Worm (Caenorhabditis elegans) whole organism, young adult: ENCODE data around the gene clec-138.

ENCODE experiments used
- C06A6.2 ChIP-seq: fragments of 200-800 bp; sonication (Bioruptor generic); conservative IDR thresholded peaks from 2 replicates; pipeline ENCODE4 v1.3.6; 2022; ENCODE audit warnings: missing genetic modification characterization, missing compliant biosample characterization
- F23B12.7 ChIP-seq: sonication (generic microtip); optimal IDR thresholded peaks from 2 replicates; lab custom pipeline; 2017; ENCODE audit warnings: missing genetic modification characterization, mild to moderate bottlenecking, missing compliant biosample characterization, antibody characterized with exemption, moderate library complexity; ENCODE audit not compliant: insufficient read depth
- F37B4.10 ChIP-seq: fragments of 200-800 bp; sonication (Bioruptor generic); IDR thresholded peaks from 2 replicates; pipeline ENCODE4 v1.3.6; 2022; ENCODE audit warnings: missing genetic modification characterization, missing compliant biosample characterization
- F49E8.2 ChIP-seq: sonication (generic microtip); optimal IDR thresholded peaks from 3 replicates; lab custom pipeline; 2017; ENCODE audit warnings: missing genetic modification characterization, mild to moderate bottlenecking, missing compliant biosample characterization, antibody characterized with exemption, moderate library complexity; ENCODE audit not compliant: insufficient read depth
- F52B5.7 ChIP-seq: sonication (generic microtip); optimal IDR thresholded peaks from 2 replicates; lab custom pipeline; 2016; ENCODE audit warnings: mild to moderate bottlenecking, missing genetic modification characterization, missing compliant biosample characterization
- F57A8.1 ChIP-seq: fragments of 200-800 bp; sonication (Bioruptor generic); optimal IDR thresholded peaks from 2 replicates; lab custom pipeline; 2018; ENCODE audit warnings: mild to moderate bottlenecking, missing genetic modification characterization, moderate library complexity, missing compliant biosample characterization
- F57C9.4 ChIP-seq: sonication (generic microtip); optimal IDR thresholded peaks from 2 replicates; lab custom pipeline; 2017; ENCODE audit warnings: mild to moderate bottlenecking, missing genetic modification characterization, missing compliant biosample characterization
- K12H6.12 ChIP-seq: fragments of 200-800 bp; sonication (Bioruptor generic); optimal IDR thresholded peaks from 2 replicates; lab custom pipeline; 2018; ENCODE audit warnings: mild to moderate bottlenecking, missing genetic modification characterization, missing compliant biosample characterization
- T26A5.8 ChIP-seq: sonication (generic microtip); optimal IDR thresholded peaks from 2 replicates; lab custom pipeline; 2016; ENCODE audit warnings: missing genetic modification characterization, missing compliant biosample characterization
- Y79H2A.3 ChIP-seq: fragments of 200-800 bp; sonication (Bioruptor generic); conservative IDR thresholded peaks from 2 replicates; pipeline ENCODE4 v1.3.6; 2022; ENCODE audit warnings: missing genetic modification reagents, missing genetic modification characterization, missing compliant biosample characterization
- athp-1 ChIP-seq: sonication (generic microtip); optimal IDR thresholded peaks from 2 replicates; lab custom pipeline; 2017; ENCODE audit warnings: mild to moderate bottlenecking, missing genetic modification characterization, missing compliant biosample characterization
- cebp-1 ChIP-seq, 2 experiments: fragments of 200-800 bp in 1 of 2; sonication (Bioruptor generic) in 1 of 2; sonication (generic microtip) in 1 of 2; IDR thresholded peaks in 1 of 2; optimal IDR thresholded peaks in 1 of 2; 2 replicates each; pipeline versions ENCODE4 v1.3.6 to Lab custom; 2017 to 2022; ENCODE audit warnings: missing compliant biosample characterization in 2 of 2, missing genetic modification characterization in 2 of 2, mild to moderate bottlenecking in 1 of 2, missing genetic modification reagents in 1 of 2, moderate library complexity in 1 of 2
- ceh-58 ChIP-seq: fragments of 200-800 bp; sonication (Bioruptor generic); IDR thresholded peaks from 2 replicates; pipeline ENCODE4 v1.3.6; 2022; ENCODE audit warnings: missing genetic modification characterization, missing compliant biosample characterization
- chd-7 ChIP-seq: sonication (generic microtip); optimal IDR thresholded peaks from 2 replicates; lab custom pipeline; 2016; ENCODE audit warnings: mild to moderate bottlenecking, missing genetic modification characterization, moderate library complexity, missing compliant biosample characterization
- dox-1 ChIP-seq: fragments of 200-800 bp; sonication (Bioruptor generic); IDR thresholded peaks from 2 replicates; pipeline ENCODE4 v1.3.6; 2022; ENCODE audit warnings: missing genetic modification reagents, missing genetic modification characterization, missing compliant biosample characterization
- dpl-1 ChIP-seq: fragments of 150-350 bp; optimal IDR thresholded peaks from 2 replicates; lab custom pipeline; 2014; ENCODE audit warnings: missing biosample characterization, missing genetic modification reagents, missing genetic modification characterization
- egl-18 ChIP-seq: fragments of 200-800 bp; sonication (Bioruptor generic); IDR thresholded peaks from 2 replicates; pipeline ENCODE4 v1.3.6; 2022; ENCODE audit warnings: missing genetic modification reagents, missing genetic modification characterization, missing compliant biosample characterization
- hmg-1.2 ChIP-seq: fragments of 200-800 bp; sonication (Bioruptor generic); IDR thresholded peaks from 2 replicates; pipeline ENCODE4 v1.3.6; 2022; ENCODE audit warnings: missing genetic modification reagents, missing genetic modification characterization, missing compliant biosample characterization
- lin-40 ChIP-seq: sonication (generic microtip); optimal IDR thresholded peaks from 2 replicates; lab custom pipeline; 2016; ENCODE audit warnings: missing genetic modification characterization, mild to moderate bottlenecking, missing compliant biosample characterization, missing genotype, missing genetic modification reagents
- lir-1 ChIP-seq: fragments of 200-800 bp; sonication (Bioruptor generic); conservative IDR thresholded peaks from 2 replicates; pipeline ENCODE4 v1.3.6; 2022; ENCODE audit warnings: missing genetic modification reagents, missing genetic modification characterization, missing compliant biosample characterization
- lsy-27 ChIP-seq: sonication (generic microtip); optimal IDR thresholded peaks from 2 replicates; lab custom pipeline; 2017; ENCODE audit warnings: missing genetic modification characterization, mild to moderate bottlenecking, missing compliant biosample characterization, antibody characterized with exemption, missing genotype, borderline replicate concordance; ENCODE audit not compliant: insufficient read depth
- madf-10 ChIP-seq: sonication (generic microtip); optimal IDR thresholded peaks from 2 replicates; lab custom pipeline; 2016; ENCODE audit warnings: mild to moderate bottlenecking, missing genetic modification characterization, missing compliant biosample characterization
- mes-4 ChIP-seq: sonication (generic microtip); optimal IDR thresholded peaks from 2 replicates; lab custom pipeline; 2016; ENCODE audit warnings: missing genotype, missing genetic modification characterization, missing compliant biosample characterization
- nfya-2 ChIP-seq: fragments of 200-800 bp; sonication (Bioruptor generic); IDR thresholded peaks from 2 replicates; pipeline ENCODE4 v1.3.6; 2022; ENCODE audit warnings: missing genetic modification reagents, missing genetic modification characterization, missing compliant biosample characterization
- rpc-1 ChIP-seq, 2 experiments: fragments of 150-350 bp in 1 of 2; sonication (generic microtip) in 1 of 2; optimal IDR thresholded peaks; 2 replicates each; lab custom pipeline; 2014 to 2018; ENCODE audit warnings: missing biosample characterization in 1 of 2, missing genetic modification characterization in 1 of 2, missing genetic modification reagents in 1 of 2, missing genotype in 1 of 2
- sdz-38 ChIP-seq: sonication (generic microtip); optimal IDR thresholded peaks from 2 replicates; lab custom pipeline; 2016; ENCODE audit warnings: missing genotype, missing genetic modification characterization, missing compliant biosample characterization
- tbx-9 ChIP-seq: sonication (generic microtip); optimal IDR thresholded peaks from 2 replicates; lab custom pipeline; 2016; ENCODE audit warnings: borderline replicate concordance, missing genetic modification characterization, inconsistent platforms, missing compliant biosample characterization
- tlf-1 ChIP-seq: fragments of 200-800 bp; sonication (Bioruptor generic); optimal IDR thresholded peaks from 2 replicates; lab custom pipeline; 2018; ENCODE audit warnings: mild to moderate bottlenecking, missing genetic modification characterization, missing compliant biosample characterization
- unc-130 ChIP-seq: sonication (generic microtip); optimal IDR thresholded peaks from 2 replicates; lab custom pipeline; 2016; ENCODE audit warnings: missing genetic modification reagents, missing genetic modification characterization, missing compliant biosample characterization
- unc-62 ChIP-seq: fragments of 150-350 bp; optimal IDR thresholded peaks from 2 replicates; lab custom pipeline; 2014; ENCODE audit warnings: missing biosample characterization, missing genetic modification reagents, missing genetic modification characterization
- zfh-2 ChIP-seq: fragments of 200-800 bp; sonication (Bioruptor generic); conservative IDR thresholded peaks from 2 replicates; pipeline ENCODE4 v1.3.6; 2022; ENCODE audit warnings: missing genetic modification reagents, missing genetic modification characterization, missing compliant biosample characterization
- ztf-22 ChIP-seq: fragments of 200-800 bp; sonication (Bioruptor generic); optimal IDR thresholded peaks from 2 replicates; lab custom pipeline; 2018; ENCODE audit warnings: mild to moderate bottlenecking, missing genetic modification characterization, moderate library complexity, missing compliant biosample characterization
- ztf-26 ChIP-seq: sonication (generic microtip); optimal IDR thresholded peaks from 2 replicates; lab custom pipeline; 2017; ENCODE audit warnings: missing genetic modification characterization, missing compliant biosample characterization

The clec-138 gene

DNA sequence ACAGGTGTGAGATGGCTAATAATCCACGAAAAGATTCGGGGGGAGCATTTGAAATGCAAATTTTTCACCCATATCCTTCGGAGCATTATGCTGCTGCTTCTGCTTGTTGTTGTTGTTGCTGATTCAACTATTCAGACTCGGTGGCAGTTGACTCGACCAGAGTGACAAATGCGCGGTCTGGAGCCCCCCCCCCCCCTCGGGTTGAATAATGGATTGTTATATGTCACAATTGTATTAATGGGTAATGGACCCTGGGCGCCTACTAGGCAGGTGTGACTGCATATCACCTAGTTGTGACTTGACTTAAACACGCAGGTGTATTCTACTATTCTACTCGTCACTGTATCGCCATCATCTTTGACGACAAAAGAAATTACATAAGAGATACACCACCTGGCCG, 44.0 kb downstream of the clec-138 start (continued):
- TF ChIP-seq F57C9.4 = no peak

DNA sequence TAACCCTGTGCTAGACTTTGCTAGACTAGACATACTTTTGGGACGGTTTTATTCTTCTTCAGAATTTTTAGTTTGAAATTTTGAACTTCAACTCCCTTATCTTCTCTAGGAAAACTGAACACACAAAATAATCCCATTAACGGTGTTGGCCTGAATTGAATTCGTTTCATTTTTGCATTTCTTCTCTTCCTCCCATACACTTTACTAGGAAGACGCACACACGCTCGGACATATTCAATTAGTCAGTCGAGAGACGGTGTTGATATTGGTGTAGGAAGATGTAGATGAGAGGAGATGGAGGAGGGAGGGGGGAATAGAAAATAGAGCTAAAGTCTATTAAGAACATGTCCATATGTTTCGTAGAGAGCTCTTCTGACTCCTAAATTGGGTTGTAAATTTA, 44.9 kb downstream of the clec-138 start:
- no peak for TF ChIP-seq F52B5.7 (tag; lab: Kevin White, UChicago)
- no peak for TF ChIP-seq hmg-1.2 (GFP tag; lab: Robert Waterston, UW)
- no peak for TF ChIP-seq T26A5.8
- TF ChIP-seq athp-1 (tag; lab: Kevin White, UChicago) = no peak
- no peak for TF ChIP-seq ceh-58 (GFP tag; lab: Robert Waterston, UW)
- no peak for TF ChIP-seq F37B4.10
- TF ChIP-seq sdz-38 (tag; lab: Kevin White, UChicago) = no peak
- no peak for TF ChIP-seq unc-130 (GFP tag; lab: Kevin White, UChicago)
- no peak for TF ChIP-seq cebp-1 (GFP tag; IDR thresholded peaks at IDR 0.05; lab: Robert Waterston, UW)
- no peak for TF ChIP-seq cebp-1 (tag; optimal IDR thresholded peaks at IDR 0.05; lab: Kevin White, UChicago)
- no peak for TF ChIP-seq tbx-9
- no peak for TF ChIP-seq chd-7 (tag; lab: Kevin White, UChicago)
- TF ChIP-seq nfya-2 (GFP tag; lab: Robert Waterston, UW) = no peak
- no peak for TF ChIP-seq ztf-22

- TF ChIP-seq zfh-2 (GFP tag; lab: Robert Waterston, UW) = 0 out of 2 replicates have a peak, but pooled peaks have one; percentile 9
- TF ChIP-seq C06A6.2 (GFP tag; lab: Robert Waterston, UW) = no peak
These were observed 46.5 kb downstream of the clec-138 start for ce11 chrII:4573084-4573483.

DNA sequence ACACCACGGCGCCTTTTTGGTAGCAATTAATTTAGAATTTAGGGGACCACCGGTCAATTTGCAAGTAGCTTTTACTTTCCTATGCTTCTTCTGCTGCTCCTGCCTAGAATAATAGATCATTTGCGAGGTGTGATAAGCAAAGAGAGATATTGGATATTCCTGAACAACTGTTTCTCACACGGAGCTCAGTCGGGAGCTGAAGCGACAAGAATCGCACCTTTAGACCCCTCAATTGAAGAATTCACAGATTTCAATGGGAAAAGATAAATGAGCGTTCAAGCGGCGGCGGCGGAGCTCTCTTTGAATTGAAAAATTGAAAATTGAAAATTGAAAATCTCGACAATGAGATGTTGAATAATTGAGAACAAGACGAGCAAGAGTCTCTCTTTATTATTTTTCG, 47.0 kb downstream of the clec-138 start:
- TF ChIP-seq dpl-1 (GFP tag; lab: Kevin White, UChicago) = no peak
- TF ChIP-seq K12H6.12 (tag; lab: Kevin White, UChicago) = no peak
- TF ChIP-seq madf-10 = no peak
- TF ChIP-seq F23B12.7 (tag; lab: Kevin White, UChicago) = no peak
- no peak for TF ChIP-seq tlf-1 (GFP tag; lab: Kevin White, UChicago)

DNA sequence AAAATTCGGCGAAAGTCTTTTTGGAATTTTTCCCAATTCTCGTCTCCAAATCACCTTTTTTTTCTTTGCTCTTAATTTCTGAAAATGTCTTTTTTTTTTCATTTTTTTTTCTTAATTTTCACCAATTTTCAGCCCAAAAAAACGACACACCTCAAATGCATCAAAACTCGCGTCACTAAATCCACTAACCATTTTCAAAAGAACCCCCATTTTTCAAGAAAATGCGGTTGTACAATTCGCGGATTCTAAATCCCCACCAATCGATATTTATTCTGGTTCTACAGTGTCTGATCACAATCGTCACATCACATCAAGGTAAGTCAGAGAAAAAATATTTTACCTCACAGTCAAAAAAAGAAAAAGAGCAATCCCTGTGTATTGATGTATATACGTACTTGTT, 47.7 kb downstream of the clec-138 start, which contains the start of gene vab-1:
vab-1 (plus strand) TSS at position 133 of the 400 bp plus-strand sequence.
- TF ChIP-seq lin-40 (tag; lab: Kevin White, UChicago) = no peak
- TF ChIP-seq lir-1 (GFP tag; lab: Robert Waterston, UW) = no peak
- no peak for TF ChIP-seq rpc-1 (optimal IDR thresholded peaks at IDR 0.05; lab: Kevin White, UChicago)
- no peak for TF ChIP-seq rpc-1 (tag; optimal IDR thresholded peaks at IDR 0.05; lab: Kevin White, UChicago)
- TF ChIP-seq F49E8.2 (tag; lab: Kevin White, UChicago) = no peak
- TF ChIP-seq ztf-26 (tag; lab: Kevin White, UChicago) = no peak
- TF ChIP-seq mes-4 (tag; lab: Kevin White, UChicago) = no peak
- TF ChIP-seq F57A8.1 (GFP tag; lab: Kevin White, UChicago) = no peak
- TF ChIP-seq lsy-27 (tag; lab: Kevin White, UChicago) = no peak
- TF ChIP-seq Y79H2A.3 = no peak
- no peak for TF ChIP-seq dox-1 (GFP tag; lab: Robert Waterston, UW)
- no peak for TF ChIP-seq unc-62
- TF ChIP-seq egl-18 = no peak
